Fruit fly (Drosophila melanogaster) whole organism, embryonic: ENCODE measurements around the gene CG10508.

ENCODE experiments used
- Blimp-1 ChIP-seq: fragments of 200-800 bp; sonication (Bioruptor generic); optimal IDR thresholded peaks from 3 replicates; lab custom pipeline; 2018; ENCODE audit warnings: missing biosample characterization, missing genetic modification characterization, mild to moderate bottlenecking, moderate library complexity, missing genetic modification reagents
- CG13287 ChIP-seq: fragments of 200-800 bp; sonication (Bioruptor generic); IDR thresholded peaks from 2 replicates; pipeline ENCODE4 v1.3.6; 2022; ENCODE audit warnings: missing biosample characterization, missing genetic modification characterization; ENCODE audit not compliant: partially characterized antibody
- CG14860 ChIP-seq: fragments of 200-800 bp; sonication (Bioruptor generic); IDR thresholded peaks from 3 replicates; pipeline ENCODE4 v1.3.6; 2022; ENCODE audit warnings: missing biosample characterization, missing genetic modification characterization; ENCODE audit not compliant: partially characterized antibody
- CG15073 ChIP-seq: fragments of 200-800 bp; sonication (Bioruptor generic); optimal IDR thresholded peaks from 2 replicates; lab custom pipeline; 2016; ENCODE audit warnings: missing biosample characterization, missing genetic modification characterization
- CG18262 ChIP-seq: fragments of 200-800 bp; optimal IDR thresholded peaks from 3 replicates; lab custom pipeline; 2019; ENCODE audit warnings: missing biosample characterization, mild to moderate bottlenecking, missing genetic modification characterization, moderate library complexity
- CG1832 ChIP-seq: fragments of 200-800 bp; sonication (Bioruptor generic); optimal IDR thresholded peaks from 2 replicates; lab custom pipeline; 2017; ENCODE audit warnings: missing biosample characterization, mild to moderate bottlenecking, missing genetic modification characterization, inconsistent platforms
- CG2199 ChIP-seq: fragments of 200-800 bp; sonication (Bioruptor generic); IDR thresholded peaks from 3 replicates; pipeline ENCODE4 v1.3.6; 2022; ENCODE audit warnings: missing biosample characterization, missing genetic modification characterization
- CG32772 ChIP-seq: fragments of 200-800 bp; sonication (Bioruptor generic); IDR thresholded peaks from 2 replicates; pipeline ENCODE4 v1.3.6; 2022; ENCODE audit warnings: missing biosample characterization, missing genetic modification characterization
- CG34224 ChIP-seq: fragments of 200-800 bp; sonication (Bioruptor generic); IDR thresholded peaks from 3 replicates; pipeline ENCODE4 v1.3.6; 2022; ENCODE audit warnings: missing biosample characterization, missing genetic modification characterization; ENCODE audit not compliant: partially characterized antibody
- CG8089 ChIP-seq: fragments of 200-800 bp; sonication (Bioruptor generic); optimal IDR thresholded peaks from 3 replicates; lab custom pipeline; 2016; ENCODE audit warnings: missing biosample characterization, missing genetic modification characterization
- CG8478 ChIP-seq: fragments of >200 bp; optimal IDR thresholded peaks from 2 replicates; lab custom pipeline; 2018
- CG9437 ChIP-seq: fragments of 200-800 bp; sonication (Bioruptor generic); optimal IDR thresholded peaks from 2 replicates; lab custom pipeline; 2018; ENCODE audit warnings: missing biosample characterization, mild to moderate bottlenecking, missing genetic modification characterization
- D ChIP-seq, 2 experiments: fragments of 200-800 bp in 1 of 2; fragments of >200 bp in 1 of 2; sonication (Bioruptor generic) in 1 of 2; optimal IDR thresholded peaks; 2 replicates in 1 of 2; 3 replicates in 1 of 2; lab custom pipeline; 2017; ENCODE audit warnings: mild to moderate bottlenecking in 1 of 2, missing biosample characterization in 1 of 2, missing genetic modification characterization in 1 of 2, missing genetic modification reagents in 1 of 2
- E2f2 ChIP-seq: fragments of 200-800 bp; sonication (Bioruptor generic); IDR thresholded peaks from 2 replicates; pipeline ENCODE4 v1.3.6; 2022; ENCODE audit warnings: missing biosample characterization, missing genetic modification characterization
- Fer2 ChIP-seq: fragments of 200-800 bp; sonication (Bioruptor generic); optimal IDR thresholded peaks from 2 replicates; lab custom pipeline; 2018; ENCODE audit warnings: missing biosample characterization, mild to moderate bottlenecking, missing genetic modification characterization, moderate library complexity
- HLH4C ChIP-seq: fragments of 200-800 bp; sonication (Bioruptor generic); IDR thresholded peaks from 3 replicates; pipeline ENCODE4 v1.3.6; 2022; ENCODE audit warnings: missing biosample characterization, missing genetic modification characterization; ENCODE audit not compliant: partially characterized antibody
- Hr3 ChIP-seq: fragments of 200-800 bp; sonication (Bioruptor generic); optimal IDR thresholded peaks from 3 replicates; lab custom pipeline; 2016; ENCODE audit warnings: missing biosample characterization, missing genetic modification characterization
- Hr78 ChIP-seq, 2 experiments: fragments of 200-800 bp in 1 of 2; fragments of >200 bp in 1 of 2; sonication (Bioruptor generic) in 1 of 2; optimal IDR thresholded peaks; 2 replicates each; lab custom pipeline; 2017 to 2019; ENCODE audit warnings: missing biosample characterization in 2 of 2, missing genetic modification characterization in 2 of 2, mild to moderate bottlenecking in 1 of 2, moderate library complexity in 1 of 2
- Mad ChIP-seq: fragments of 200-800 bp; sonication (Bioruptor generic); optimal IDR thresholded peaks from 2 replicates; lab custom pipeline; 2016; ENCODE audit warnings: missing biosample characterization, missing genetic modification characterization
- Med ChIP-seq: fragments of 200-800 bp; sonication (Bioruptor generic); peaks from one replicate; lab custom pipeline; 2016; ENCODE audit warnings: missing biosample characterization, missing genetic modification characterization, mild to moderate bottlenecking, inconsistent platforms, moderate library complexity
- Oaz ChIP-seq: fragments of 200-800 bp; sonication (Bioruptor generic); IDR thresholded peaks from 2 replicates; pipeline ENCODE4 v1.3.6; 2022; ENCODE audit warnings: missing biosample characterization, missing genetic modification characterization
- Pdp1 ChIP-seq, 2 experiments: fragments of 200-800 bp; sonication (Bioruptor generic); optimal IDR thresholded peaks; 3 replicates each; lab custom pipeline; 2016; ENCODE audit warnings: missing biosample characterization in 2 of 2, missing genetic modification characterization in 2 of 2, mild to moderate bottlenecking in 1 of 2, moderate library complexity in 1 of 2
- Ptx1 ChIP-seq: fragments of 200-800 bp; sonication (Bioruptor generic); IDR thresholded peaks from 2 replicates; pipeline ENCODE4 v1.3.6; 2022; ENCODE audit warnings: missing biosample characterization, missing genetic modification characterization
- Tbp ChIP-seq: fragments of >200 bp; optimal IDR thresholded peaks from 2 replicates; lab custom pipeline; 2018; ENCODE audit warnings: missing biosample characterization, missing genetic modification characterization
- Trl ChIP-seq, 3 experiments: fragments of >200 bp in 2 of 3; fragments of 200-800 bp in 1 of 3; sonication (Bioruptor generic) in 1 of 3; optimal IDR thresholded peaks; 2 replicates in 1 of 3; 3 replicates in 2 of 3; lab custom pipeline; 2016 to 2017; ENCODE audit warnings: missing biosample characterization in 1 of 3, missing genetic modification characterization in 1 of 3
- Usf ChIP-seq: fragments of 200-800 bp; sonication (Bioruptor generic); optimal IDR thresholded peaks from 2 replicates; lab custom pipeline; 2017; ENCODE audit warnings: missing genotype, missing biosample characterization, missing genetic modification characterization
- Xrp1 ChIP-seq: fragments of 200-800 bp; sonication (Bioruptor generic); IDR thresholded peaks from 2 replicates; pipeline ENCODE4 v1.3.6; 2022; ENCODE audit warnings: missing biosample characterization, missing genetic modification characterization
- bigmax ChIP-seq: fragments of 200-800 bp; sonication (Bioruptor generic); optimal IDR thresholded peaks from 2 replicates; lab custom pipeline; 2018; ENCODE audit warnings: missing biosample characterization, mild to moderate bottlenecking, missing genetic modification characterization
- bowl ChIP-seq: fragments of 200-800 bp; sonication (Bioruptor generic); IDR thresholded peaks from 2 replicates; pipeline ENCODE4 v1.3.6; 2022; ENCODE audit warnings: missing biosample characterization, missing genetic modification characterization
- bsh ChIP-seq, 2 experiments: fragments of 200-800 bp; sonication (Bioruptor generic); optimal IDR thresholded peaks; 2 replicates each; lab custom pipeline; 2017 to 2018; ENCODE audit warnings: mild to moderate bottlenecking in 2 of 2, missing biosample characterization in 2 of 2, missing genetic modification characterization in 2 of 2, moderate library complexity in 1 of 2
- chif ChIP-seq, 2 experiments: fragments of 200-800 bp; sonication (Bioruptor generic); optimal IDR thresholded peaks; 3 replicates each; lab custom pipeline; 2016; ENCODE audit warnings: missing biosample characterization in 2 of 2, missing genetic modification characterization in 2 of 2
- chn ChIP-seq: fragments of 200-800 bp; sonication (Bioruptor generic); optimal IDR thresholded peaks from 2 replicates; lab custom pipeline; 2016; ENCODE audit warnings: missing biosample characterization, missing genetic modification characterization
- corto ChIP-seq: fragments of 200-800 bp; sonication (Bioruptor generic); optimal IDR thresholded peaks from 2 replicates; lab custom pipeline; 2016; ENCODE audit warnings: missing biosample characterization, mild to moderate bottlenecking, missing genetic modification characterization, moderate library complexity
- crp ChIP-seq, 2 experiments: fragments of 200-800 bp; sonication (Bioruptor generic); optimal IDR thresholded peaks; 2 replicates in 1 of 2; 3 replicates in 1 of 2; lab custom pipeline; 2017; ENCODE audit warnings: missing biosample characterization in 2 of 2, missing genetic modification characterization in 2 of 2, mild to moderate bottlenecking in 1 of 2, moderate library complexity in 1 of 2
- dpn ChIP-seq, 2 experiments: fragments of 200-800 bp; sonication (Bioruptor generic); optimal IDR thresholded peaks; 3 replicates each; lab custom pipeline; 2016; ENCODE audit warnings: missing biosample characterization in 2 of 2, missing genetic modification characterization in 2 of 2
- ewg ChIP-seq: fragments of 200-800 bp; sonication (Bioruptor generic); optimal IDR thresholded peaks from 3 replicates; lab custom pipeline; 2017; ENCODE audit warnings: mild to moderate bottlenecking, missing biosample characterization, missing genetic modification reagents, missing genetic modification characterization
- grau ChIP-seq: fragments of 200-800 bp; optimal IDR thresholded peaks from 3 replicates; lab custom pipeline; 2019; ENCODE audit warnings: missing biosample characterization, mild to moderate bottlenecking, missing genetic modification characterization, moderate library complexity
- hkb ChIP-seq, 2 experiments: fragments of 200-800 bp in 1 of 2; fragments of >200 bp in 1 of 2; sonication (Bioruptor generic) in 1 of 2; IDR thresholded peaks in 1 of 2; optimal IDR thresholded peaks in 1 of 2; 2 replicates each; pipeline versions ENCODE4 v1.3.6 to Lab custom; 2017 to 2022; ENCODE audit warnings: missing biosample characterization in 1 of 2, missing genetic modification characterization in 1 of 2
- kni ChIP-seq: fragments of 200-800 bp; sonication (Bioruptor generic); optimal IDR thresholded peaks from 3 replicates; lab custom pipeline; 2017; ENCODE audit warnings: mild to moderate bottlenecking, missing biosample characterization, missing genetic modification reagents, missing genetic modification characterization
- mirr ChIP-seq: fragments of 200-800 bp; sonication (Bioruptor generic); optimal IDR thresholded peaks from 3 replicates; lab custom pipeline; 2018; ENCODE audit warnings: missing biosample characterization, mild to moderate bottlenecking, missing genetic modification characterization
- nerfin-2 ChIP-seq: fragments of 200-800 bp; sonication (Bioruptor generic); IDR thresholded peaks from 2 replicates; pipeline ENCODE4 v1.3.6; 2022; ENCODE audit warnings: missing biosample characterization, missing genetic modification characterization; ENCODE audit not compliant: partially characterized antibody
- ranshi ChIP-seq: fragments of 200-800 bp; sonication (Bioruptor generic); IDR thresholded peaks from 2 replicates; pipeline ENCODE4 v1.3.6; 2022; ENCODE audit warnings: missing biosample characterization, missing genetic modification characterization
- sens ChIP-seq: fragments of 200-800 bp; sonication (Bioruptor generic); peaks from one replicate; lab custom pipeline; 2016; ENCODE audit warnings: missing biosample characterization, missing genetic modification characterization
- sim ChIP-seq: fragments of 200-800 bp; sonication (Bioruptor generic); IDR thresholded peaks from 2 replicates; pipeline ENCODE4 v1.3.6; 2022; ENCODE audit warnings: missing biosample characterization, missing genetic modification characterization
- sqz ChIP-seq: fragments of 200-800 bp; sonication (Bioruptor generic); optimal IDR thresholded peaks from 3 replicates; lab custom pipeline; 2018; ENCODE audit warnings: missing biosample characterization, mild to moderate bottlenecking, missing genetic modification characterization
- sr ChIP-seq: fragments of 200-800 bp; sonication (Bioruptor generic); IDR thresholded peaks from 3 replicates; pipeline ENCODE4 v1.3.6; 2022; ENCODE audit warnings: missing biosample characterization, missing genetic modification characterization
- tin ChIP-seq: fragments of 200-800 bp; sonication (Bioruptor generic); optimal IDR thresholded peaks from 3 replicates; lab custom pipeline; 2016; ENCODE audit warnings: missing biosample characterization, missing genetic modification characterization
- toy ChIP-seq: fragments of 200-800 bp; sonication (Bioruptor generic); IDR thresholded peaks from 2 replicates; pipeline ENCODE4 v1.3.6; 2022; ENCODE audit warnings: missing biosample characterization, missing genetic modification characterization

Gene CG10508

dm6 chr3L:21202777-21203282 lies 7.2 kb upstream of the CG10508 start, which contains the start of the genes Targ1, CG10512 and Targ2:
Gene Targ1 (minus strand): TSS chr3L:21202882.
Gene CG10512 (plus strand): TSS chr3L:21202920.
Gene Targ2 (minus strand): TSS chr3L:21203232.
- no peak for TF ChIP-seq CG15073 (GFP tag; lab: Kevin White, UChicago)
- no peak for TF ChIP-seq kni (GFP tag; lab: Kevin White, UChicago)
- 0 out of 3 replicates have a peak, but pooled peaks have one; percentile 17 for TF ChIP-seq CG2199 (GFP tag; lab: Robert Waterston, UW)
- no peak for TF ChIP-seq CG32772 (GFP tag; lab: Robert Waterston, UW)
- no peak for TF ChIP-seq Usf (GFP tag; lab: Kevin White, UChicago)
- peak; percentile 99 for TF ChIP-seq CG9437 (GFP tag; lab: Kevin White, UChicago)
- TF ChIP-seq Mad: no peak
- no peak for TF ChIP-seq Hr3 (GFP tag; lab: Kevin White, UChicago)
- peak in 1 of 2 experiments; percentile 49 for TF ChIP-seq crp (GFP tag; optimal IDR thresholded peaks at IDR 0.05; lab: Kevin White, UChicago)
- no peak for TF ChIP-seq ranshi (GFP tag; lab: Robert Waterston, UW)
- no peak for TF ChIP-seq nerfin-2 (GFP tag; lab: Robert Waterston, UW)
- TF ChIP-seq grau (tag; lab: Kevin White, UChicago): no peak
- TF ChIP-seq chn (GFP tag; lab: Kevin White, UChicago): no peak
- no peak for TF ChIP-seq CG14860
- no peak for TF ChIP-seq dpn (GFP tag; optimal IDR thresholded peaks at IDR 0.05; lab: Kevin White, UChicago)
- no peak for TF ChIP-seq toy (GFP tag; lab: Robert Waterston, UW)
- TF ChIP-seq sens (GFP tag; lab: Kevin White, UChicago): peak; percentile 45
- no peak for TF ChIP-seq hkb (optimal IDR thresholded peaks at IDR 0.05; lab: Kevin White, UChicago)
- TF ChIP-seq hkb (GFP tag; IDR thresholded peaks at IDR 0.05; lab: Robert Waterston, UW): peak; percentile 24; the same call in 1 of the 2 replicates
- peak in 1 of 2 experiments; percentile 7 for TF ChIP-seq Pdp1 (GFP tag; optimal IDR thresholded peaks at IDR 0.05; lab: Kevin White, UChicago)
- TF ChIP-seq Med (GFP tag; lab: Kevin White, UChicago): peak; percentile 73
- peak; percentile 48; the same call in 2 of the 3 replicates for TF ChIP-seq CG34224 (GFP tag; lab: Robert Waterston, UW)
- TF ChIP-seq E2f2 (GFP tag; lab: Robert Waterston, UW): no peak
- peak; percentile 49; the same call in 1 of the 3 replicates for TF ChIP-seq HLH4C (GFP tag; lab: Robert Waterston, UW)
- TF ChIP-seq CG13287 (GFP tag; lab: Robert Waterston, UW): 0 out of 2 replicates have a peak, but pooled peaks have one; percentile 21
- no peak for TF ChIP-seq chif (GFP tag; optimal IDR thresholded peaks at IDR 0.05; lab: Kevin White, UChicago)
- TF ChIP-seq CG8089: no peak
- TF ChIP-seq D (optimal IDR thresholded peaks at IDR 0.05; lab: Kevin White, UChicago): no peak
- no peak for TF ChIP-seq D (GFP tag; optimal IDR thresholded peaks at IDR 0.05; lab: Kevin White, UChicago)
- peak; percentile 49 for TF ChIP-seq ewg (GFP tag; lab: Kevin White, UChicago)
- peak; percentile 76 for TF ChIP-seq CG8478
- no peak for TF ChIP-seq tin (GFP tag; lab: Kevin White, UChicago)
- TF ChIP-seq Ptx1 (GFP tag; lab: Robert Waterston, UW): no peak
- peak; percentile 11 for TF ChIP-seq bigmax (GFP tag; lab: Kevin White, UChicago)
- TF ChIP-seq corto (GFP tag; lab: Kevin White, UChicago): no peak
- TF ChIP-seq sr (GFP tag; lab: Robert Waterston, UW): peak; percentile 65; the same call in 1 of the 3 replicates
- TF ChIP-seq Hr78 (GFP tag; optimal IDR thresholded peaks at IDR 0.05; lab: Kevin White, UChicago): peak in 1 of 2 experiments; percentile 31
- no peak for TF ChIP-seq bowl (GFP tag; lab: Robert Waterston, UW)
- TF ChIP-seq Oaz: no peak
- TF ChIP-seq sim: no peak
- no peak for TF ChIP-seq mirr (GFP tag; lab: Kevin White, UChicago)
- TF ChIP-seq Blimp-1 (GFP tag; lab: Kevin White, UChicago): peak; percentile 22
- peak; percentile 52 to 89 for TF ChIP-seq Trl (optimal IDR thresholded peaks at IDR 0.05; lab: Kevin White, UChicago)
- no peak for TF ChIP-seq Trl (GFP tag; optimal IDR thresholded peaks at IDR 0.05; lab: Kevin White, UChicago)
- TF ChIP-seq CG18262 (tag; lab: Kevin White, UChicago): no peak
- no peak for TF ChIP-seq Fer2 (tag; lab: Kevin White, UChicago)
- TF ChIP-seq Tbp (GFP tag; lab: Kevin White, UChicago): no peak
- TF ChIP-seq sqz (GFP tag; lab: Kevin White, UChicago): no peak
- TF ChIP-seq bsh (GFP tag; optimal IDR thresholded peaks at IDR 0.05; lab: Kevin White, UChicago): peak in 1 of 2 experiments; percentile 50
- no peak for TF ChIP-seq Xrp1 (GFP tag; lab: Robert Waterston, UW)
- TF ChIP-seq CG1832 (GFP tag; lab: Kevin White, UChicago): peak; percentile 28
